Fruit fly (Drosophila melanogaster) whole organism, embryonic: Measurements from ENCODE around the gene cana.
A peak's percentile ranks its signal among the peaks of the same experiment; 100 is the strongest.

Source experiments
- Atf-2 ChIP-seq: fragments of 200-800 bp; sonication (Bioruptor generic); optimal IDR thresholded peaks from 2 replicates; lab custom pipeline; 2016; ENCODE audit warnings: missing biosample characterization, missing genetic modification characterization
- Bdp1 ChIP-seq: fragments of 200-800 bp; sonication (Bioruptor generic); optimal IDR thresholded peaks from 3 replicates; lab custom pipeline; 2016; ENCODE audit warnings: missing biosample characterization, missing genetic modification characterization
- Bgb ChIP-seq: fragments of 200-800 bp; sonication (Bioruptor generic); IDR thresholded peaks from 2 replicates; pipeline ENCODE4 v1.3.6; 2022; ENCODE audit warnings: missing biosample characterization, missing genetic modification characterization; ENCODE audit not compliant: partially characterized antibody
- Bteb2 ChIP-seq: fragments of 200-800 bp; sonication (Bioruptor generic); optimal IDR thresholded peaks from 2 replicates; lab custom pipeline; 2016; ENCODE audit warnings: missing biosample characterization, missing genetic modification characterization
- CG10147 ChIP-seq: fragments of 200-800 bp; sonication (Bioruptor generic); optimal IDR thresholded peaks from 2 replicates; lab custom pipeline; 2019; ENCODE audit warnings: missing biosample characterization, mild to moderate bottlenecking, missing genetic modification characterization, moderate library complexity
- CG11560 ChIP-seq: fragments of 200-800 bp; sonication (Bioruptor generic); IDR thresholded peaks from 3 replicates; pipeline ENCODE4 v1.3.6; 2022; ENCODE audit warnings: missing biosample characterization, missing genetic modification characterization
- CG12769 ChIP-seq: fragments of 200-800 bp; sonication (Bioruptor generic); optimal IDR thresholded peaks from 2 replicates; lab custom pipeline; 2019; ENCODE audit warnings: missing biosample characterization, mild to moderate bottlenecking, missing genetic modification characterization, moderate library complexity
- CG12942 ChIP-seq: fragments of 200-800 bp; sonication (Bioruptor generic); optimal IDR thresholded peaks from 3 replicates; lab custom pipeline; 2016; ENCODE audit warnings: missing biosample characterization, missing genetic modification characterization
- CG14441 ChIP-seq: fragments of 200-800 bp; sonication (Bioruptor generic); IDR thresholded peaks from 2 replicates; pipeline ENCODE4 v1.3.6; 2022; ENCODE audit warnings: missing biosample characterization, missing genetic modification characterization
- CG14667 ChIP-seq: fragments of 200-800 bp; sonication (Bioruptor generic); IDR thresholded peaks from 2 replicates; pipeline ENCODE4 v1.3.6; 2022; ENCODE audit warnings: missing biosample characterization, missing genetic modification characterization
- CG14710 ChIP-seq: fragments of 200-800 bp; sonication (Bioruptor generic); optimal IDR thresholded peaks from 3 replicates; lab custom pipeline; 2019; ENCODE audit warnings: missing biosample characterization, mild to moderate bottlenecking, missing genetic modification characterization, moderate library complexity
- CG15011 ChIP-seq: fragments of 200-800 bp; sonication (Bioruptor generic); optimal IDR thresholded peaks from 3 replicates; lab custom pipeline; 2018; ENCODE audit warnings: missing biosample characterization, mild to moderate bottlenecking, missing genetic modification characterization
- CG15269 ChIP-seq: fragments of 200-800 bp; sonication (Bioruptor generic); optimal IDR thresholded peaks from 2 replicates; lab custom pipeline; 2018; ENCODE audit warnings: missing biosample characterization, mild to moderate bottlenecking, missing genetic modification characterization, moderate library complexity
- CG1832 ChIP-seq: fragments of 200-800 bp; sonication (Bioruptor generic); optimal IDR thresholded peaks from 2 replicates; lab custom pipeline; 2017; ENCODE audit warnings: missing biosample characterization, mild to moderate bottlenecking, missing genetic modification characterization, inconsistent platforms
- CG2116 ChIP-seq: fragments of 200-800 bp; sonication (Bioruptor generic); optimal IDR thresholded peaks from 3 replicates; lab custom pipeline; 2018; ENCODE audit warnings: missing biosample characterization, mild to moderate bottlenecking, missing genetic modification characterization
- CG2678 ChIP-seq: fragments of 200-800 bp; sonication (Bioruptor generic); optimal IDR thresholded peaks from 3 replicates; lab custom pipeline; 2019; ENCODE audit warnings: missing biosample characterization, mild to moderate bottlenecking, missing genetic modification characterization, moderate library complexity
- CG30403 ChIP-seq: fragments of 200-800 bp; sonication (Bioruptor generic); optimal IDR thresholded peaks from 3 replicates; lab custom pipeline; 2016; ENCODE audit warnings: missing biosample characterization, missing genetic modification characterization
- CG32772 ChIP-seq: fragments of 200-800 bp; sonication (Bioruptor generic); IDR thresholded peaks from 2 replicates; pipeline ENCODE4 v1.3.6; 2022; ENCODE audit warnings: missing biosample characterization, missing genetic modification characterization
- CG33213 ChIP-seq: fragments of 200-800 bp; sonication (Bioruptor generic); optimal IDR thresholded peaks from 3 replicates; lab custom pipeline; 2016; ENCODE audit warnings: missing biosample characterization, missing genetic modification characterization
- CG34376 ChIP-seq: fragments of 200-800 bp; sonication (Bioruptor generic); optimal IDR thresholded peaks from 2 replicates; lab custom pipeline; 2018; ENCODE audit warnings: missing biosample characterization, mild to moderate bottlenecking, missing genetic modification characterization
- CG4404 ChIP-seq: fragments of 200-800 bp; sonication (Bioruptor generic); IDR thresholded peaks from 2 replicates; pipeline ENCODE4 v1.3.6; 2022; ENCODE audit warnings: missing biosample characterization, missing genetic modification characterization
- CG6175 ChIP-seq: fragments of 200-800 bp; sonication (Bioruptor generic); IDR thresholded peaks from 3 replicates; pipeline ENCODE4 v1.3.6; 2022; ENCODE audit warnings: missing biosample characterization, missing genetic modification characterization
- CG6689 ChIP-seq: fragments of 200-800 bp; sonication (Bioruptor generic); IDR thresholded peaks from 2 replicates; pipeline ENCODE4 v1.3.6; 2022; ENCODE audit warnings: missing biosample characterization, missing genetic modification characterization
- CG9876 ChIP-seq: fragments of 200-800 bp; sonication (Bioruptor generic); optimal IDR thresholded peaks from 2 replicates; lab custom pipeline; 2016; ENCODE audit warnings: missing biosample characterization, missing genetic modification characterization
- CHES-1-like ChIP-seq: fragments of 200-800 bp; sonication (Bioruptor generic); optimal IDR thresholded peaks from 2 replicates; lab custom pipeline; 2016; ENCODE audit warnings: missing biosample characterization, missing genetic modification characterization
- Fer1 ChIP-seq: fragments of 200-800 bp; sonication (Bioruptor generic); optimal IDR thresholded peaks from 2 replicates; lab custom pipeline; 2017; ENCODE audit warnings: missing biosample characterization, mild to moderate bottlenecking, missing genetic modification characterization
- Hsf ChIP-seq: fragments of 200-800 bp; sonication (Bioruptor generic); optimal IDR thresholded peaks from 3 replicates; lab custom pipeline; 2016; ENCODE audit warnings: missing biosample characterization, missing genetic modification characterization
- Lhr ChIP-seq: fragments of 200-800 bp; sonication (Bioruptor generic); optimal IDR thresholded peaks from 3 replicates; lab custom pipeline; 2017; ENCODE audit warnings: mild to moderate bottlenecking, missing biosample characterization, missing genetic modification reagents, missing genetic modification characterization
- NC2β ChIP-seq: fragments of 200-800 bp; sonication (Bioruptor generic); optimal IDR thresholded peaks from 2 replicates; lab custom pipeline; 2016; ENCODE audit warnings: missing biosample characterization, missing genetic modification characterization
- Nf-YA ChIP-seq: fragments of 200-800 bp; sonication (Bioruptor generic); IDR thresholded peaks from 2 replicates; pipeline ENCODE4 v1.3.6; 2022; ENCODE audit warnings: missing biosample characterization, missing genetic modification characterization
- Side ChIP-seq: fragments of 200-800 bp; sonication (Bioruptor generic); optimal IDR thresholded peaks from 2 replicates; lab custom pipeline; 2016; ENCODE audit warnings: missing biosample characterization, missing genetic modification characterization
- Sox102F ChIP-seq: fragments of 200-800 bp; sonication (Bioruptor generic); optimal IDR thresholded peaks from 2 replicates; lab custom pipeline; 2018; ENCODE audit warnings: missing biosample characterization, mild to moderate bottlenecking, missing genetic modification characterization, moderate library complexity
- Usf ChIP-seq: fragments of 200-800 bp; sonication (Bioruptor generic); optimal IDR thresholded peaks from 2 replicates; lab custom pipeline; 2017; ENCODE audit warnings: missing genotype, missing biosample characterization, missing genetic modification characterization
- Xrp1 ChIP-seq: fragments of 200-800 bp; sonication (Bioruptor generic); IDR thresholded peaks from 2 replicates; pipeline ENCODE4 v1.3.6; 2022; ENCODE audit warnings: missing biosample characterization, missing genetic modification characterization
- bab2 ChIP-seq: fragments of 200-800 bp; sonication (Bioruptor generic); optimal IDR thresholded peaks from 2 replicates; lab custom pipeline; 2016; ENCODE audit warnings: missing biosample characterization, missing genetic modification characterization
- br ChIP-seq: fragments of >200 bp; optimal IDR thresholded peaks from 2 replicates; lab custom pipeline; 2017
- disco-r ChIP-seq: fragments of 200-800 bp; sonication (Bioruptor generic); optimal IDR thresholded peaks from 2 replicates; lab custom pipeline; 2016; ENCODE audit warnings: missing biosample characterization, missing genetic modification characterization
- dmrt11E ChIP-seq: fragments of 200-800 bp; sonication (Bioruptor generic); optimal IDR thresholded peaks from 3 replicates; lab custom pipeline; 2018; ENCODE audit warnings: missing biosample characterization, mild to moderate bottlenecking, missing genetic modification characterization, moderate library complexity
- dmrt99B ChIP-seq: fragments of 200-800 bp; sonication (Bioruptor generic); optimal IDR thresholded peaks from 2 replicates; lab custom pipeline; 2018; ENCODE audit warnings: missing biosample characterization, mild to moderate bottlenecking, missing genetic modification characterization, moderate library complexity
- exex ChIP-seq: fragments of 200-800 bp; sonication (Bioruptor generic); optimal IDR thresholded peaks from 4 replicates; lab custom pipeline; 2018; ENCODE audit warnings: missing biosample characterization, mild to moderate bottlenecking, missing genetic modification characterization, moderate library complexity
- gce ChIP-seq: fragments of 200-800 bp; sonication (Bioruptor generic); IDR thresholded peaks from 3 replicates; pipeline ENCODE4 v1.3.6; 2022; ENCODE audit warnings: missing biosample characterization, missing genetic modification characterization
- gcm2 ChIP-seq: fragments of 200-800 bp; sonication (Bioruptor generic); optimal IDR thresholded peaks from 2 replicates; lab custom pipeline; 2016; ENCODE audit warnings: missing biosample characterization, missing genetic modification characterization
- gfzf ChIP-seq: fragments of 200-800 bp; sonication (Bioruptor generic); optimal IDR thresholded peaks from 2 replicates; lab custom pipeline; 2016; ENCODE audit warnings: missing biosample characterization, mild to moderate bottlenecking, missing genetic modification characterization, moderate library complexity
- gsb-n ChIP-seq: fragments of 200-800 bp; sonication (Bioruptor generic); optimal IDR thresholded peaks from 3 replicates; lab custom pipeline; 2018; ENCODE audit warnings: missing biosample characterization, mild to moderate bottlenecking, missing genetic modification characterization
- her ChIP-seq: fragments of 200-800 bp; sonication (Bioruptor generic); optimal IDR thresholded peaks from 2 replicates; lab custom pipeline; 2016; ENCODE audit warnings: missing biosample characterization, missing genetic modification characterization
- ind ChIP-seq: fragments of 200-800 bp; sonication (Bioruptor generic); optimal IDR thresholded peaks from 3 replicates; lab custom pipeline; 2016; ENCODE audit warnings: missing biosample characterization, missing genetic modification characterization
- jing ChIP-seq: fragments of 200-800 bp; sonication (Bioruptor generic); optimal IDR thresholded peaks from 2 replicates; lab custom pipeline; 2018; ENCODE audit warnings: missing biosample characterization, mild to moderate bottlenecking, missing genetic modification characterization
- p53 ChIP-seq: fragments of 200-800 bp; sonication (Bioruptor generic); optimal IDR thresholded peaks from 2 replicates; lab custom pipeline; 2016; ENCODE audit warnings: missing biosample characterization, missing genetic modification characterization
- shn ChIP-seq: fragments of 200-800 bp; sonication (Bioruptor generic); optimal IDR thresholded peaks from 3 replicates; lab custom pipeline; 2016; ENCODE audit warnings: missing biosample characterization, missing genetic modification characterization
- sisA ChIP-seq: fragments of 200-800 bp; sonication (Bioruptor generic); IDR thresholded peaks from 2 replicates; pipeline ENCODE4 v1.3.6; 2022; ENCODE audit warnings: missing biosample characterization, missing genetic modification characterization
- unc-4 ChIP-seq: fragments of 200-800 bp; sonication (Bioruptor generic); IDR thresholded peaks from 2 replicates; pipeline ENCODE4 v1.3.6; 2022; ENCODE audit warnings: missing biosample characterization, missing genetic modification characterization; ENCODE audit not compliant: partially characterized antibody
- unpg ChIP-seq: fragments of 200-800 bp; sonication (Bioruptor generic); optimal IDR thresholded peaks from 3 replicates; lab custom pipeline; 2018; ENCODE audit warnings: missing biosample characterization, mild to moderate bottlenecking, missing genetic modification characterization, moderate library complexity

cana gene

dm6 chr2L:11222079-11222478, 47.5 kb upstream of the cana start (continued):
- TF ChIP-seq CG32772 (peak; percentile 50; the same call in 1 of the 2 replicates), unpg (GFP tag; lab: Kevin White, UChicago) (peak; percentile 34), gce (no peak), Bteb2 (GFP tag; lab: Kevin White, UChicago) (no peak), shn (GFP tag; lab: Kevin White, UChicago) (no peak), NC2β (GFP tag; lab: Kevin White, UChicago) (no peak), gsb-n (no peak), CG12942 (GFP tag; lab: Kevin White, UChicago) (no peak), Lhr (no peak), gcm2 (no peak), CG12769 (tag; lab: Kevin White, UChicago) (peak; percentile 20), br (no peak), p53 (no peak), CG14667 (GFP tag; lab: Robert Waterston, UW) (0 out of 2 replicates have a peak, but pooled peaks have one; percentile 19), Bdp1 (GFP tag; lab: Kevin White, UChicago) (no peak), CG6175 (no peak), Side (GFP tag; lab: Kevin White, UChicago) (no peak), CG14710 (tag; lab: Kevin White, UChicago) (no peak), CG6689 (GFP tag; lab: Robert Waterston, UW) (peak; percentile 53), CG1832 (GFP tag; lab: Kevin White, UChicago) (no peak), disco-r (GFP tag; lab: Kevin White, UChicago) (no peak), bab2 (GFP tag; lab: Kevin White, UChicago) (no peak), Fer1 (GFP tag; lab: Kevin White, UChicago) (no peak), sisA (no peak), Bgb (GFP tag; lab: Robert Waterston, UW) (no peak), CG15011 (GFP tag; lab: Kevin White, UChicago) (no peak), exex (tag; lab: Kevin White, UChicago) (no peak), CG2678 (tag; lab: Kevin White, UChicago) (peak; percentile 31), her (GFP tag; lab: Kevin White, UChicago) (no peak), Sox102F (GFP tag; lab: Kevin White, UChicago) (peak; percentile 28), dmrt99B (peak; percentile 34), CG4404 (GFP tag; lab: Robert Waterston, UW) (peak; percentile 36; the same call in 1 of the 2 replicates), jing (GFP tag; lab: Kevin White, UChicago) (no peak), Nf-YA (no peak), dmrt11E (peak; percentile 21), CG30403 (GFP tag; lab: Kevin White, UChicago) (peak; percentile 3), ind (GFP tag; lab: Kevin White, UChicago) (no peak), gfzf (GFP tag; lab: Kevin White, UChicago) (no peak), CG11560 (tag; lab: Robert Waterston, UW) (no peak), CG9876 (GFP tag; lab: Kevin White, UChicago) (no peak), CG14441 (GFP tag; lab: Robert Waterston, UW) (no peak), CG33213 (no peak), CG2116 (GFP tag; lab: Kevin White, UChicago) (no peak), Hsf (GFP tag; lab: Kevin White, UChicago) (peak; percentile 10), CG10147 (no peak), CHES-1-like (GFP tag; lab: Kevin White, UChicago) (no peak), CG34376 (GFP tag; lab: Kevin White, UChicago) (no peak), Usf (GFP tag; lab: Kevin White, UChicago) (no peak), Atf-2 (GFP tag; lab: Kevin White, UChicago) (no peak), CG15269 (tag; lab: Kevin White, UChicago) (peak; percentile 6), Xrp1 (peak; percentile 77), unc-4 (no peak)
